Fruit fly (Drosophila melanogaster) whole organism, embryonic: ENCODE results near the gene RpS28-like.

Source experiments
- B-H2 ChIP-seq: fragments of 200-800 bp; sonication (Bioruptor generic); optimal IDR thresholded peaks from 2 replicates; lab custom pipeline; 2018; ENCODE audit warnings: missing biosample characterization, mild to moderate bottlenecking, missing genetic modification characterization
- BEAF-32 ChIP-seq: fragments of 200-800 bp; sonication (Bioruptor generic); optimal IDR thresholded peaks from 3 replicates; lab custom pipeline; 2017; ENCODE audit warnings: missing biosample characterization, missing genetic modification characterization, mild to moderate bottlenecking, moderate library complexity, missing genetic modification reagents
- CG10274 ChIP-seq: fragments of 200-800 bp; sonication (Bioruptor generic); optimal IDR thresholded peaks from 3 replicates; lab custom pipeline; 2017; ENCODE audit warnings: missing biosample characterization, mild to moderate bottlenecking, missing genetic modification characterization
- CG10543 ChIP-seq: fragments of 200-800 bp; sonication (Bioruptor generic); optimal IDR thresholded peaks from 3 replicates; lab custom pipeline; 2017; ENCODE audit warnings: missing biosample characterization, mild to moderate bottlenecking, missing genetic modification characterization, moderate library complexity
- CG12236 ChIP-seq: fragments of 200-800 bp; sonication (Bioruptor generic); optimal IDR thresholded peaks from 2 replicates; lab custom pipeline; 2016; ENCODE audit warnings: missing biosample characterization, missing genetic modification characterization
- CG13424 ChIP-seq: fragments of 200-800 bp; sonication (Bioruptor generic); optimal IDR thresholded peaks from 2 replicates; lab custom pipeline; 2019; ENCODE audit warnings: missing biosample characterization, mild to moderate bottlenecking, missing genetic modification characterization, moderate library complexity
- CG14965 ChIP-seq: fragments of 200-800 bp; sonication (Bioruptor generic); optimal IDR thresholded peaks from 2 replicates; lab custom pipeline; 2016; ENCODE audit warnings: missing biosample characterization, missing genetic modification characterization, borderline replicate concordance
- CG1529 ChIP-seq: fragments of 200-800 bp; sonication (Bioruptor generic); optimal IDR thresholded peaks from 3 replicates; lab custom pipeline; 2018; ENCODE audit warnings: missing biosample characterization, missing genetic modification characterization
- CG1647 ChIP-seq: fragments of 200-800 bp; sonication (Bioruptor generic); optimal IDR thresholded peaks from 3 replicates; lab custom pipeline; 2016; ENCODE audit warnings: missing biosample characterization, missing genetic modification characterization
- CG2116 ChIP-seq: fragments of 200-800 bp; sonication (Bioruptor generic); optimal IDR thresholded peaks from 3 replicates; lab custom pipeline; 2018; ENCODE audit warnings: missing biosample characterization, mild to moderate bottlenecking, missing genetic modification characterization
- CG30403 ChIP-seq: fragments of 200-800 bp; sonication (Bioruptor generic); optimal IDR thresholded peaks from 3 replicates; lab custom pipeline; 2016; ENCODE audit warnings: missing biosample characterization, missing genetic modification characterization
- CG31224 ChIP-seq: fragments of 200-800 bp; sonication (Bioruptor generic); IDR thresholded peaks from 2 replicates; pipeline ENCODE4 v1.3.6; 2022; ENCODE audit warnings: missing biosample characterization, missing genetic modification characterization
- CG3407 ChIP-seq: fragments of 200-800 bp; sonication (Bioruptor generic); optimal IDR thresholded peaks from 2 replicates; lab custom pipeline; 2018; ENCODE audit warnings: missing biosample characterization, mild to moderate bottlenecking, missing genetic modification characterization
- CG7357 ChIP-seq: fragments of 200-800 bp; sonication (Bioruptor generic); IDR thresholded peaks from 3 replicates; pipeline ENCODE4 v1.3.6; 2022; ENCODE audit warnings: missing biosample characterization, missing genetic modification characterization
- CG7372 ChIP-seq: fragments of 200-800 bp; sonication (Bioruptor generic); IDR thresholded peaks from 2 replicates; pipeline ENCODE4 v1.3.6; 2022; ENCODE audit warnings: missing biosample characterization, missing genetic modification characterization
- CG7928 ChIP-seq: fragments of 200-800 bp; sonication (Bioruptor generic); optimal IDR thresholded peaks from 2 replicates; lab custom pipeline; 2017; ENCODE audit warnings: missing biosample characterization, mild to moderate bottlenecking, missing genetic modification characterization
- CG9437 ChIP-seq: fragments of 200-800 bp; sonication (Bioruptor generic); optimal IDR thresholded peaks from 2 replicates; lab custom pipeline; 2018; ENCODE audit warnings: missing biosample characterization, mild to moderate bottlenecking, missing genetic modification characterization
- Deaf1 ChIP-seq: fragments of 200-800 bp; optimal IDR thresholded peaks from 3 replicates; lab custom pipeline; 2019; ENCODE audit warnings: missing biosample characterization, mild to moderate bottlenecking, missing genetic modification characterization, moderate library complexity
- E2f2 ChIP-seq: fragments of 200-800 bp; sonication (Bioruptor generic); IDR thresholded peaks from 2 replicates; pipeline ENCODE4 v1.3.6; 2022; ENCODE audit warnings: missing biosample characterization, missing genetic modification characterization
- Ets97D ChIP-seq: fragments of 200-800 bp; sonication (Bioruptor generic); optimal IDR thresholded peaks from 3 replicates; lab custom pipeline; 2016; ENCODE audit warnings: missing biosample characterization, missing genetic modification characterization
- Hr39 ChIP-seq: fragments of >200 bp; optimal IDR thresholded peaks from 2 replicates; lab custom pipeline; 2017
- NK7.1 ChIP-seq: fragments of 200-800 bp; sonication (Bioruptor generic); optimal IDR thresholded peaks from 3 replicates; lab custom pipeline; 2016; ENCODE audit warnings: missing biosample characterization, missing genetic modification characterization
- Nf-YA ChIP-seq: fragments of 200-800 bp; sonication (Bioruptor generic); IDR thresholded peaks from 2 replicates; pipeline ENCODE4 v1.3.6; 2022; ENCODE audit warnings: missing biosample characterization, missing genetic modification characterization
- Poxn ChIP-seq: fragments of 200-800 bp; sonication (Bioruptor generic); IDR thresholded peaks from 2 replicates; pipeline ENCODE4 v1.3.6; 2022; ENCODE audit warnings: missing biosample characterization, missing genetic modification characterization
- Sin3A ChIP-seq: fragments of >200 bp; optimal IDR thresholded peaks from 2 replicates; lab custom pipeline; 2018
- ap ChIP-seq: fragments of 200-800 bp; sonication (Bioruptor generic); IDR thresholded peaks from 2 replicates; pipeline ENCODE4 v1.3.6; 2022; ENCODE audit warnings: missing biosample characterization, missing genetic modification characterization
- ato ChIP-seq: fragments of 200-800 bp; sonication (Bioruptor generic); IDR thresholded peaks from 2 replicates; pipeline ENCODE4 v1.3.6; 2022; ENCODE audit warnings: missing biosample characterization, missing genetic modification characterization; ENCODE audit not compliant: partially characterized antibody
- crc ChIP-seq: fragments of 200-800 bp; sonication (Bioruptor generic); optimal IDR thresholded peaks from 2 replicates; lab custom pipeline; 2016; ENCODE audit warnings: missing biosample characterization, missing genetic modification characterization
- croc ChIP-seq: fragments of 200-800 bp; sonication (Bioruptor generic); conservative IDR thresholded peaks from 3 replicates; pipeline ENCODE4 v1.3.6; 2022; ENCODE audit warnings: missing biosample characterization, missing genetic modification characterization
- cwo ChIP-seq: fragments of 200-800 bp; sonication (Bioruptor generic); optimal IDR thresholded peaks from 3 replicates; lab custom pipeline; 2017; ENCODE audit warnings: missing biosample characterization, missing genetic modification characterization, mild to moderate bottlenecking, moderate library complexity, missing genetic modification reagents
- danr ChIP-seq: fragments of 200-800 bp; sonication (Bioruptor generic); IDR thresholded peaks from 2 replicates; pipeline ENCODE4 v1.3.6; 2022; ENCODE audit warnings: missing biosample characterization, missing genetic modification characterization
- fd96Cb ChIP-seq: fragments of 200-800 bp; sonication (Bioruptor generic); optimal IDR thresholded peaks from 2 replicates; lab custom pipeline; 2018; ENCODE audit warnings: missing biosample characterization, mild to moderate bottlenecking, missing genetic modification characterization, moderate library complexity
- fru ChIP-seq: fragments of >200 bp; optimal IDR thresholded peaks from 2 replicates; lab custom pipeline; 2017
- gcm ChIP-seq: fragments of 200-800 bp; sonication (Bioruptor generic); optimal IDR thresholded peaks from 2 replicates; lab custom pipeline; 2019; ENCODE audit warnings: missing biosample characterization, mild to moderate bottlenecking, missing genetic modification characterization, moderate library complexity
- gro ChIP-seq: fragments of 200-800 bp; sonication (Bioruptor generic); optimal IDR thresholded peaks from 2 replicates; lab custom pipeline; 2016; ENCODE audit warnings: missing biosample characterization, missing genetic modification characterization
- hbn ChIP-seq: fragments of 200-800 bp; sonication (Bioruptor generic); IDR thresholded peaks from 2 replicates; pipeline ENCODE4 v1.3.6; 2022; ENCODE audit warnings: missing biosample characterization, missing genetic modification characterization; ENCODE audit not compliant: partially characterized antibody
- insv ChIP-seq, 2 experiments: fragments of 200-800 bp; sonication (Bioruptor generic); optimal IDR thresholded peaks; 3 replicates each; lab custom pipeline; 2016 to 2018; ENCODE audit warnings: missing biosample characterization in 2 of 2, missing genetic modification characterization in 2 of 2
- lbe ChIP-seq: fragments of 200-800 bp; sonication (Bioruptor generic); optimal IDR thresholded peaks from 2 replicates; lab custom pipeline; 2016; ENCODE audit warnings: missing biosample characterization, mild to moderate bottlenecking, missing genetic modification characterization
- nau ChIP-seq: fragments of 200-800 bp; sonication (Bioruptor generic); optimal IDR thresholded peaks from 3 replicates; lab custom pipeline; 2017; ENCODE audit warnings: missing biosample characterization, mild to moderate bottlenecking, missing genetic modification characterization, missing genetic modification reagents
- oc ChIP-seq: fragments of 200-800 bp; sonication (Bioruptor generic); optimal IDR thresholded peaks from 2 replicates; lab custom pipeline; 2018; ENCODE audit warnings: missing biosample characterization, mild to moderate bottlenecking, missing genetic modification characterization, moderate library complexity
- onecut ChIP-seq: fragments of 200-800 bp; sonication (Bioruptor generic); IDR thresholded peaks from 2 replicates; pipeline ENCODE4 v1.3.6; 2022; ENCODE audit warnings: missing biosample characterization, missing genetic modification characterization
- pan ChIP-seq, 4 experiments: fragments of >200 bp in 3 of 4; fragments of 200-800 bp in 1 of 4; sonication (Bioruptor generic) in 1 of 4; optimal IDR thresholded peaks in 3 of 4; IDR thresholded peaks in 1 of 4; 2 replicates each; pipeline versions ENCODE4 v1.3.6 to Lab custom; 2017 to 2022; ENCODE audit warnings: missing biosample characterization in 2 of 4, missing genetic modification characterization in 2 of 4, mixed read lengths in 1 of 4
- pb ChIP-seq: fragments of 200-800 bp; sonication (Bioruptor generic); optimal IDR thresholded peaks from 3 replicates; lab custom pipeline; 2016; ENCODE audit warnings: missing biosample characterization, missing genetic modification characterization
- psq ChIP-seq: fragments of 200-800 bp; sonication (Bioruptor generic); optimal IDR thresholded peaks from 2 replicates; lab custom pipeline; 2017; ENCODE audit warnings: missing biosample characterization, missing genetic modification characterization
- pzg ChIP-seq: fragments of 200-800 bp; sonication (Bioruptor generic); optimal IDR thresholded peaks from 3 replicates; lab custom pipeline; 2018; ENCODE audit warnings: missing biosample characterization, mild to moderate bottlenecking, missing genetic modification characterization, moderate library complexity
- schlank ChIP-seq: fragments of 200-800 bp; sonication (Bioruptor generic); optimal IDR thresholded peaks from 2 replicates; lab custom pipeline; 2018; ENCODE audit warnings: missing biosample characterization, mild to moderate bottlenecking, missing genetic modification characterization
- tio ChIP-seq: fragments of 200-800 bp; sonication (Bioruptor generic); optimal IDR thresholded peaks from 2 replicates; lab custom pipeline; 2017; ENCODE audit warnings: missing biosample characterization, missing genetic modification characterization, inconsistent platforms
- ttk ChIP-seq: fragments of 200-800 bp; sonication (Bioruptor generic); IDR thresholded peaks from 2 replicates; pipeline ENCODE4 v2.1.2; 2022; ENCODE audit warnings: missing biosample characterization, missing genetic modification characterization
- z ChIP-seq: fragments of 200-800 bp; sonication (Bioruptor generic); IDR thresholded peaks from 3 replicates; pipeline ENCODE4 v1.3.6; 2022; ENCODE audit warnings: missing biosample characterization, missing genetic modification characterization
- zfh2 ChIP-seq: fragments of 200-800 bp; sonication (Bioruptor generic); optimal IDR thresholded peaks from 2 replicates; lab custom pipeline; 2016; ENCODE audit warnings: missing biosample characterization, missing genetic modification characterization

The RpS28-like gene

dm6 chr2L:9430992-9431602 is 5.5 kb upstream of the RpS28-like start, which contains the start of the genes FucTB and scat (continued):
- TF ChIP-seq Ets97D (GFP tag; lab: Kevin White, UChicago) (peak; percentile 52), CG7357 (GFP tag; lab: Robert Waterston, UW) (peak; percentile 87), CG1529 (GFP tag; lab: Kevin White, UChicago) (peak; percentile 70), pan (optimal IDR thresholded peaks at IDR 0.05; lab: Kevin White, UChicago) (no peak), pan (GFP tag; optimal IDR thresholded peaks at IDR 0.05 in 1 of 2, IDR thresholded peaks at IDR 0.05 in 1 of 2) (peak in 1 of 2 experiments; percentile 90), NK7.1 (GFP tag; lab: Kevin White, UChicago) (no peak), schlank (tag; lab: Kevin White, UChicago) (peak; percentile 62), CG1647 (peak; percentile 64), danr (peak; percentile 78), oc (peak; percentile 60), pzg (peak; percentile 22), fd96Cb (tag; lab: Kevin White, UChicago) (peak; percentile 89), croc (GFP tag; lab: Robert Waterston, UW) (peak; percentile 93), gcm (GFP tag; lab: Kevin White, UChicago) (no peak), hbn (GFP tag; lab: Robert Waterston, UW) (no peak), crc (GFP tag; lab: Kevin White, UChicago) (no peak), CG13424 (peak; percentile 97), CG2116 (GFP tag; lab: Kevin White, UChicago) (peak; percentile 59), ap (GFP tag; lab: Robert Waterston, UW) (peak; percentile 84), ato (no peak), CG10543 (GFP tag; lab: Kevin White, UChicago) (peak; percentile 93), insv (GFP tag; optimal IDR thresholded peaks at IDR 0.05; lab: Kevin White, UChicago) (peak in 1 of 2 experiments; percentile 60), tio (GFP tag; lab: Kevin White, UChicago) (peak; percentile 91), pb (GFP tag; lab: Kevin White, UChicago) (no peak), lbe (GFP tag; lab: Kevin White, UChicago) (peak; percentile 87), nau (no peak), gro (GFP tag; lab: Kevin White, UChicago) (peak; percentile 7), CG9437 (GFP tag; lab: Kevin White, UChicago) (peak; percentile 83), E2f2 (GFP tag; lab: Robert Waterston, UW) (peak; percentile 78), onecut (GFP tag; lab: Robert Waterston, UW) (peak; percentile 74), BEAF-32 (GFP tag; lab: Kevin White, UChicago) (peak; percentile 28), CG10274 (GFP tag; lab: Kevin White, UChicago) (peak; percentile 69), CG30403 (peak; percentile 96), z (GFP tag; lab: Robert Waterston, UW) (0 out of 3 replicates have a peak, but pooled peaks have one; percentile 25), fru (no peak), CG14965 (GFP tag; lab: Kevin White, UChicago) (no peak), CG7928 (GFP tag; lab: Kevin White, UChicago) (peak; percentile 89), cwo (GFP tag; lab: Kevin White, UChicago) (peak; percentile 72), Hr39 (lab: Kevin White, UChicago) (no peak), ttk (GFP tag; lab: Robert Waterston, UW) (peak; percentile 91), B-H2 (GFP tag; lab: Kevin White, UChicago) (peak; percentile 89), psq (GFP tag; lab: Kevin White, UChicago) (peak; percentile 86), zfh2 (GFP tag; lab: Kevin White, UChicago) (peak; percentile 72), CG12236 (GFP tag; lab: Kevin White, UChicago) (no peak), CG31224 (GFP tag; lab: Robert Waterston, UW) (peak; percentile 85), Sin3A (lab: Kevin White, UChicago) (peak; percentile 7), CG7372 (GFP tag; lab: Robert Waterston, UW) (peak; percentile 91), Nf-YA (GFP tag; lab: Robert Waterston, UW) (peak; percentile 69; the same call in 1 of the 2 replicates), CG3407 (GFP tag; lab: Kevin White, UChicago) (peak; percentile 80), Deaf1 (tag; lab: Kevin White, UChicago) (peak; percentile 69), Poxn (GFP tag; lab: Robert Waterston, UW) (peak; percentile 75)
